In genomic region chrX:1453770-1454169, ce11 we compare ENCODE assay signal across 6 worm cellular contexts.
TF ChIP-seq lines count a peak whose summit lies in the region.

cebp-1 (minus strand) TSS chrX:1453868.

TF ChIP-seq in whole organism, L1 larva, 84 proteins besides CTCF, POLR2A, EP300 and RAD21 (continues in another document):
- TF ChIP-seq skn-1 (tag; optimal IDR thresholded peaks at IDR 0.05; lab: Kevin White, UChicago): peak; percentile 39
- peak in 1 of 2 experiments; percentile 0 for TF ChIP-seq lin-35 (GFP tag; optimal IDR thresholded peaks at IDR 0.05; lab: Kevin White, UChicago)
- no peak for TF ChIP-seq fkh-8 (tag; optimal IDR thresholded peaks at IDR 0.05; lab: Kevin White, UChicago)
- no peak for TF ChIP-seq hpl-2 (GFP tag; optimal IDR thresholded peaks at IDR 0.05; lab: Kevin White, UChicago)
- peak; percentile 59 for TF ChIP-seq mef-2 (tag; optimal IDR thresholded peaks at IDR 0.05; lab: Kevin White, UChicago)
- peak; percentile 21 for TF ChIP-seq elt-2 (tag; optimal IDR thresholded peaks at IDR 0.05; lab: Kevin White, UChicago)
- TF ChIP-seq rnt-1 (tag; optimal IDR thresholded peaks at IDR 0.05; lab: Kevin White, UChicago): peak; percentile 10
- TF ChIP-seq unc-98 (GFP tag; IDR thresholded peaks at IDR 0.05; lab: Robert Waterston, UW): no peak
- no peak for TF ChIP-seq nhr-76 (tag; optimal IDR thresholded peaks at IDR 0.05; lab: Kevin White, UChicago)
- peak; percentile 46 for TF ChIP-seq mep-1 (tag; optimal IDR thresholded peaks at IDR 0.05; lab: Kevin White, UChicago)
- TF ChIP-seq efl-1 (optimal IDR thresholded peaks at IDR 0.05; lab: Kevin White, UChicago): no peak
- TF ChIP-seq efl-1 (GFP tag; optimal IDR thresholded peaks at IDR 0.05 in 1 of 2; lab: Kevin White, UChicago): peak in 1 of 2 experiments; percentile 69
- TF ChIP-seq ztf-4 (tag; optimal IDR thresholded peaks at IDR 0.05; lab: Kevin White, UChicago): peak; percentile 22
- no peak for TF ChIP-seq aha-1 (tag; optimal IDR thresholded peaks at IDR 0.05; lab: Kevin White, UChicago)
- peak; percentile 89 for TF ChIP-seq blmp-1 (tag; optimal IDR thresholded peaks at IDR 0.05; lab: Kevin White, UChicago)

TF ChIP-seq in whole organism, L2 larva, 48 proteins besides CTCF, POLR2A, EP300 and RAD21 (continues in another document):
- no peak for TF ChIP-seq elt-3 (tag; optimal IDR thresholded peaks at IDR 0.05; lab: Kevin White, UChicago)
- no peak for TF ChIP-seq mab-5 (tag; optimal IDR thresholded peaks at IDR 0.05; lab: Kevin White, UChicago)
- TF ChIP-seq nhr-21 (tag; optimal IDR thresholded peaks at IDR 0.05; lab: Kevin White, UChicago): no peak
- TF ChIP-seq lin-39 (tag; optimal IDR thresholded peaks at IDR 0.05; lab: Kevin White, UChicago): no peak
- TF ChIP-seq skn-1 (tag; optimal IDR thresholded peaks at IDR 0.05; lab: Kevin White, UChicago): no peak
- TF ChIP-seq C34F6.9 (tag; optimal IDR thresholded peaks at IDR 0.05; lab: Kevin White, UChicago): no peak
- no peak for TF ChIP-seq nhr-23 (tag; optimal IDR thresholded peaks at IDR 0.05; lab: Kevin White, UChicago)
- TF ChIP-seq mdl-1 (tag; optimal IDR thresholded peaks at IDR 0.05; lab: Kevin White, UChicago): no peak
- no peak for TF ChIP-seq nhr-237 (tag; optimal IDR thresholded peaks at IDR 0.05; lab: Kevin White, UChicago)
- no peak for TF ChIP-seq nhr-25 (tag; optimal IDR thresholded peaks at IDR 0.05; lab: Kevin White, UChicago)
- no peak for TF ChIP-seq peb-1 (tag; optimal IDR thresholded peaks at IDR 0.05; lab: Kevin White, UChicago)
- TF ChIP-seq Y55F3AM.14 (GFP tag; optimal IDR thresholded peaks at IDR 0.05; lab: Kevin White, UChicago): no peak
- peak; percentile 30 for TF ChIP-seq ama-1 (optimal IDR thresholded peaks at IDR 0.05; lab: Kevin White, UChicago)
- TF ChIP-seq sma-3 (GFP tag; optimal IDR thresholded peaks at IDR 0.05; lab: Kevin White, UChicago): peak; percentile 23
- no peak for TF ChIP-seq ceh-16 (tag; optimal IDR thresholded peaks at IDR 0.05; lab: Kevin White, UChicago)
- TF ChIP-seq mbf-1 (tag; optimal IDR thresholded peaks at IDR 0.05; lab: Kevin White, UChicago): no peak
- TF ChIP-seq snpc-4 (tag; optimal IDR thresholded peaks at IDR 0.05; lab: Kevin White, UChicago): no peak

TF ChIP-seq in whole organism, L3 larva, 47 proteins besides CTCF, POLR2A, EP300 and RAD21 (continues in another document):
- TF ChIP-seq pqm-1 (tag; optimal IDR thresholded peaks at IDR 0.05; lab: Kevin White, UChicago) (peak; percentile 40), lsy-12 (tag; optimal IDR thresholded peaks at IDR 0.05; lab: Kevin White, UChicago) (no peak), lin-39 (tag; optimal IDR thresholded peaks at IDR 0.05; lab: Kevin White, UChicago) (peak; percentile 27), egl-27 (tag; optimal IDR thresholded peaks at IDR 0.05; lab: Kevin White, UChicago) (no peak), nhr-12 (tag; optimal IDR thresholded peaks at IDR 0.05; lab: Kevin White, UChicago) (no peak), ceh-82 (tag; optimal IDR thresholded peaks at IDR 0.05; lab: Kevin White, UChicago) (no peak), unc-62 (GFP tag; optimal IDR thresholded peaks at IDR 0.05; lab: Kevin White, UChicago) (no peak), hmg-11 (tag; optimal IDR thresholded peaks at IDR 0.05; lab: Kevin White, UChicago) (no peak), ztf-11 (tag; optimal IDR thresholded peaks at IDR 0.05; lab: Kevin White, UChicago) (no peak), aly-2 (tag; optimal IDR thresholded peaks at IDR 0.05; lab: Kevin White, UChicago) (no peak), ceh-28 (tag; optimal IDR thresholded peaks at IDR 0.05; lab: Kevin White, UChicago) (no peak), nhr-67 (tag; optimal IDR thresholded peaks at IDR 0.05; lab: Kevin White, UChicago) (no peak), nhr-77 (tag; optimal IDR thresholded peaks at IDR 0.05; lab: Kevin White, UChicago) (no peak), nhr-11 (tag; optimal IDR thresholded peaks at IDR 0.05; lab: Kevin White, UChicago) (no peak), ceh-16 (tag; optimal IDR thresholded peaks at IDR 0.05; lab: Kevin White, UChicago) (no peak), fkh-10 (GFP tag; optimal IDR thresholded peaks at IDR 0.05; lab: Kevin White, UChicago) (no peak), elt-1 (tag; optimal IDR thresholded peaks at IDR 0.05; lab: Kevin White, UChicago) (no peak), egl-5 (tag; optimal IDR thresholded peaks at IDR 0.05; lab: Kevin White, UChicago) (no peak)

TF ChIP-seq in whole organism, L4 larva, 104 proteins besides CTCF, POLR2A, EP300 and RAD21 (continues in another document):
- TF ChIP-seq zfp-2 (tag; optimal IDR thresholded peaks at IDR 0.05; lab: Kevin White, UChicago) (no peak), daf-16 (GFP tag; optimal IDR thresholded peaks at IDR 0.05; lab: Kevin White, UChicago) (no peak), daf-16 (tag; optimal IDR thresholded peaks at IDR 0.05; lab: Kevin White, UChicago) (peak; percentile 67), mes-2 (tag; optimal IDR thresholded peaks at IDR 0.05; lab: Kevin White, UChicago; ENCODE audit: poor library complexity, severe bottlenecking) (peak; percentile 50), lsy-2 (tag; optimal IDR thresholded peaks at IDR 0.05; lab: Kevin White, UChicago) (peak in 1 of 2 experiments; percentile 9), pha-4 (GFP tag; IDR thresholded peaks at IDR 0.05; lab: Robert Waterston, UW) (0 out of 2 replicates have a peak, but pooled peaks have one; percentile 10), pha-4 (tag; optimal IDR thresholded peaks at IDR 0.05; lab: Kevin White, UChicago) (peak; percentile 67), T26A8.4 (GFP tag; IDR thresholded peaks at IDR 0.05; lab: Robert Waterston, UW) (no peak), hlh-30 (tag; optimal IDR thresholded peaks at IDR 0.05; lab: Kevin White, UChicago; ENCODE audit: insufficient read depth) (peak; percentile 38), hlh-11 (tag; optimal IDR thresholded peaks at IDR 0.05; lab: Kevin White, UChicago) (peak; percentile 63), dve-1 (tag; optimal IDR thresholded peaks at IDR 0.05; lab: Kevin White, UChicago; ENCODE audit: insufficient read depth) (peak; percentile 56), pqm-1 (tag; optimal IDR thresholded peaks at IDR 0.05; lab: Kevin White, UChicago) (peak; percentile 48), unc-62 (GFP tag; optimal IDR thresholded peaks at IDR 0.05 in 1 of 2; lab: Kevin White, UChicago) (peak in 1 of 2 experiments; percentile 88), unc-62 (tag; optimal IDR thresholded peaks at IDR 0.05; lab: Kevin White, UChicago) (no peak), fos-1 (tag; optimal IDR thresholded peaks at IDR 0.05; lab: Kevin White, UChicago) (peak; percentile 13), nhr-48 (tag; optimal IDR thresholded peaks at IDR 0.05; lab: Kevin White, UChicago) (no peak)

TF ChIP-seq in whole organism, late embryonic, 69 proteins besides CTCF, POLR2A, EP300 and RAD21:
- TF ChIP-seq ttx-3 (tag; optimal IDR thresholded peaks at IDR 0.05; lab: Kevin White, UChicago) (no peak), elt-2 (tag; optimal IDR thresholded peaks at IDR 0.05; lab: Kevin White, UChicago) (peak; percentile 12)

TF ChIP-seq in whole organism, young adult, 124 proteins besides CTCF, POLR2A, EP300 and RAD21:
- TF ChIP-seq K12H6.12 (tag; optimal IDR thresholded peaks at IDR 0.05; lab: Kevin White, UChicago) (no peak), attf-5 (GFP tag; optimal IDR thresholded peaks at IDR 0.05; lab: Kevin White, UChicago) (no peak), ama-1 (optimal IDR thresholded peaks at IDR 0.05; lab: Kevin White, UChicago) (no peak), ama-1 (GFP tag; optimal IDR thresholded peaks at IDR 0.05; lab: Kevin White, UChicago) (no peak), atf-7 (tag; optimal IDR thresholded peaks at IDR 0.05; lab: Kevin White, UChicago) (peak; percentile 95)
